Fruit fly (Drosophila melanogaster): ENCODE measurements around the gene CG13312.

- TF ChIP-seq Sox102F (GFP tag; optimal IDR thresholded peaks at IDR 0.05) = no peak
- TF ChIP-seq Myb (GFP tag; optimal IDR thresholded peaks at IDR 0.05) = no peak
These were observed 26.2 kb downstream of the CG13312 start for dm6 chr3L:8780723-8781296.
